Worm (Caenorhabditis elegans): Measurements from ENCODE around the gene grsp-2.

grsp-2 gene

ce11 chrIV:8820041-8820440 is 3.9 kb downstream of the grsp-2 start, which contains the start of gene T28C6.3:
T28C6.3 (plus strand) TSS chrIV:8820341.
- TF ChIP-seq nhr-47 (tag; optimal IDR thresholded peaks at IDR 0.05) (no peak), efl-1 (optimal IDR thresholded peaks at IDR 0.05) (no peak), efl-1 (GFP tag; optimal IDR thresholded peaks at IDR 0.05 in 1 of 2) (peak in 1 of 2 experiments; percentile 9)

ce11 chrIV:8821147-8821546 is 5.0 kb downstream of the grsp-2 start, which contains the start of gene T28C6.5:
T28C6.5 (plus strand) TSS chrIV:8821447.
- TF ChIP-seq ztf-4 (tag; optimal IDR thresholded peaks at IDR 0.05): no peak
- no peak for TF ChIP-seq fos-1 (tag; optimal IDR thresholded peaks at IDR 0.05)

- peak; percentile 28 for TF ChIP-seq lin-14 (GFP tag; optimal IDR thresholded peaks at IDR 0.05)
- no peak for TF ChIP-seq ztf-11 (tag; optimal IDR thresholded peaks at IDR 0.05)
- no peak for TF ChIP-seq efl-3 (GFP tag; optimal IDR thresholded peaks at IDR 0.05)
- TF ChIP-seq nhr-28 (tag; optimal IDR thresholded peaks at IDR 0.05): no peak
- no peak for TF ChIP-seq unc-62 (GFP tag; optimal IDR thresholded peaks at IDR 0.05)
- TF ChIP-seq F16B12.6 (tag; optimal IDR thresholded peaks at IDR 0.05): no peak
- TF ChIP-seq Y116A8C.19 (tag; optimal IDR thresholded peaks at IDR 0.05; ENCODE audit: borderline replicate concordance): no peak
- TF ChIP-seq pag-3 (tag; optimal IDR thresholded peaks at IDR 0.05; ENCODE audit: borderline replicate concordance, insufficient read depth): no peak
- TF ChIP-seq ztf-4 (tag; optimal IDR thresholded peaks at IDR 0.05): no peak
- no peak for TF ChIP-seq ceh-90 (tag; optimal IDR thresholded peaks at IDR 0.05)
- no peak for TF ChIP-seq unc-98 (GFP tag; IDR thresholded peaks at IDR 0.05)
- no peak for TF ChIP-seq ces-1 (GFP tag; optimal IDR thresholded peaks at IDR 0.05)
- peak; percentile 31 for TF ChIP-seq nhr-90 (tag; optimal IDR thresholded peaks at IDR 0.05; ENCODE audit: poor library complexity)
- TF ChIP-seq ets-5 (GFP tag; IDR thresholded peaks at IDR 0.05): no peak
- no peak for TF ChIP-seq nhr-237 (tag; optimal IDR thresholded peaks at IDR 0.05)
- no peak for TF ChIP-seq alr-1 (tag; optimal IDR thresholded peaks at IDR 0.05; ENCODE audit: borderline replicate concordance)
- TF ChIP-seq fkh-4 (tag; optimal IDR thresholded peaks at IDR 0.05; ENCODE audit: borderline replicate concordance): no peak
- peak; percentile 24 for TF ChIP-seq nhr-71 (tag; optimal IDR thresholded peaks at IDR 0.05)
- peak in 2 of 6 experiments; percentile 18 to 36 for TF ChIP-seq elt-3 (tag; optimal IDR thresholded peaks at IDR 0.05)
- TF ChIP-seq lin-35 (GFP tag; optimal IDR thresholded peaks at IDR 0.05): no peak
- no peak for TF ChIP-seq dpl-1 (GFP tag; optimal IDR thresholded peaks at IDR 0.05)
- no peak for TF ChIP-seq snpc-4 (tag; optimal IDR thresholded peaks at IDR 0.05)
- peak; percentile 12 for TF ChIP-seq tbx-2 (tag; optimal IDR thresholded peaks at IDR 0.05)
- TF ChIP-seq ama-1 (optimal IDR thresholded peaks at IDR 0.05): no peak
- TF ChIP-seq aly-2 (tag; optimal IDR thresholded peaks at IDR 0.05): peak; percentile 92
- TF ChIP-seq lin-13 (GFP tag; optimal IDR thresholded peaks at IDR 0.05): no peak
- TF ChIP-seq nhr-85 (tag): peak; percentile 75
Observed at ce11 chrIV:8822598-8822997, 6.5 kb downstream of the grsp-2 start.

ce11 chrIV:8824145-8824833 is 8.2 kb downstream of the grsp-2 start, which contains the start of the genes col-117 and col-3:
col-117 (minus strand) TSS chrIV:8824195.
col-3 (plus strand) TSS chrIV:8824783.
- TF ChIP-seq efl-1 (optimal IDR thresholded peaks at IDR 0.05) (no peak), efl-1 (GFP tag; optimal IDR thresholded peaks at IDR 0.05 in 1 of 2) (no peak), lin-13 (GFP tag; optimal IDR thresholded peaks at IDR 0.05) (no peak), nhr-12 (tag; optimal IDR thresholded peaks at IDR 0.05) (no peak), lin-14 (GFP tag; optimal IDR thresholded peaks at IDR 0.05) (peak; percentile 88), pag-3 (tag; optimal IDR thresholded peaks at IDR 0.05; ENCODE audit: borderline replicate concordance, insufficient read depth) (peak; percentile 58), lir-3 (tag; optimal IDR thresholded peaks at IDR 0.05; ENCODE audit: poor library complexity) (no peak), xbp-1 (tag; optimal IDR thresholded peaks at IDR 0.05) (no peak), fos-1 (tag; optimal IDR thresholded peaks at IDR 0.05) (no peak), elt-2 (tag; optimal IDR thresholded peaks at IDR 0.05) (no peak), nhr-71 (tag; optimal IDR thresholded peaks at IDR 0.05) (peak; percentile 60), F16B12.6 (tag; optimal IDR thresholded peaks at IDR 0.05) (no peak), ztf-4 (tag; optimal IDR thresholded peaks at IDR 0.05) (peak; percentile 14), pax-3 (tag; optimal IDR thresholded peaks at IDR 0.05) (no peak), egl-27 (tag; optimal IDR thresholded peaks at IDR 0.05) (no peak), tbx-2 (tag; optimal IDR thresholded peaks at IDR 0.05) (peak; percentile 39), nhr-77 (tag; optimal IDR thresholded peaks at IDR 0.05) (no peak), mdl-1 (tag; optimal IDR thresholded peaks at IDR 0.05) (peak in 1 of 2 experiments; percentile 17), pqm-1 (tag; optimal IDR thresholded peaks at IDR 0.05) (no peak), sup-37 (GFP tag; optimal IDR thresholded peaks at IDR 0.05) (no peak), unc-98 (GFP tag; IDR thresholded peaks at IDR 0.05) (no peak), snu-23 (GFP tag; optimal IDR thresholded peaks at IDR 0.05) (peak; percentile 58), fkh-10 (GFP tag; optimal IDR thresholded peaks at IDR 0.05) (no peak), C16A3.4 (tag; optimal IDR thresholded peaks at IDR 0.05) (peak; percentile 35), dpl-1 (GFP tag; optimal IDR thresholded peaks at IDR 0.05) (peak in 1 of 3 experiments; percentile 26), elt-3 (tag; optimal IDR thresholded peaks at IDR 0.05) (peak in 4 of 6 experiments; percentile 32 to 84 (median 62))

Data from whole organism, L1 larva.